Worm (Caenorhabditis elegans) whole organism, L1 larva: ENCODE measurements around the gene Y110A2AL.9.

Source experiments
- jun-1 ChIP-seq: fragments of 150-350 bp; optimal IDR thresholded peaks from 2 replicates; lab custom pipeline; 2014; ENCODE audit warnings: missing biosample characterization, missing genetic modification reagents, missing genetic modification characterization
- rnt-1 ChIP-seq: sonication (generic microtip); optimal IDR thresholded peaks from 2 replicates; lab custom pipeline; 2016; ENCODE audit warnings: mild to moderate bottlenecking, missing genetic modification characterization, moderate library complexity, missing compliant biosample characterization

DNA sequence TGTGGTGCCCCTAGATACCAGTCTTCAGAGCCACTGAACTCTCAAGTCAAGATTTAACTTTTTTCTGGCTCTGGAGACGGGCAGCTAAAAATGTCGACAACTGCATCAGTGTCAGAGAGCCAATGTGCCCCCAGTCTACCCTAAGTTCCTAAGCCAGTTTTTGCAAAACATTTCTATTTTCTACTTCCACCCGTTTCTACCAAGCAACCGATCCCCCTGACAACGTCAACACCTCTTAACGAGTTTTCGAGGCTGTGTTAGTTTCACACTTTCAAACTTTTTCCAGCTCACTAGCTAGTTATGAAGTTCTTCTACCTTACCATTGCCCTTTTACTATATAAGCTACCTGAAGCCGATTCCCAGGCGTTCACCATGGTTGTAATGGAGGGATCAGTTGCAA lies 2.2 kb downstream of the Y110A2AL.9 start, which contains the start of gene Y110A2AL.5:
- no peak for TF ChIP-seq jun-1 (tag; lab: Kevin White, UChicago)
- no peak for TF ChIP-seq rnt-1 (tag; lab: Kevin White, UChicago)
